Fruit fly (Drosophila melanogaster) whole organism, embryonic: ENCODE measurements around the gene CG33120.
A peak's percentile ranks its signal among the peaks of the same experiment; 100 is the strongest.

ENCODE experiments used
- CG12071 ChIP-seq: fragments of 200-800 bp; sonication (Bioruptor generic); optimal IDR thresholded peaks from 3 replicates; lab custom pipeline; 2018; ENCODE audit warnings: missing biosample characterization, mild to moderate bottlenecking, missing genetic modification characterization
- CG12155 ChIP-seq: fragments of 200-800 bp; sonication (Bioruptor generic); optimal IDR thresholded peaks from 3 replicates; lab custom pipeline; 2016; ENCODE audit warnings: missing biosample characterization, missing genetic modification characterization
- CG15479 ChIP-seq: fragments of 200-800 bp; sonication (Bioruptor generic); optimal IDR thresholded peaks from 3 replicates; lab custom pipeline; 2019; ENCODE audit warnings: missing biosample characterization, mild to moderate bottlenecking, missing genetic modification characterization, moderate library complexity
- CG1602 ChIP-seq: fragments of 200-800 bp; sonication (Bioruptor generic); optimal IDR thresholded peaks from 3 replicates; lab custom pipeline; 2016; ENCODE audit warnings: missing biosample characterization, missing genetic modification characterization
- CG17359 ChIP-seq: fragments of 200-800 bp; sonication (Bioruptor generic); optimal IDR thresholded peaks from 3 replicates; lab custom pipeline; 2018; ENCODE audit warnings: missing biosample characterization, mild to moderate bottlenecking, missing genetic modification characterization, moderate library complexity
- CG18599 ChIP-seq: fragments of 200-800 bp; sonication (Bioruptor generic); optimal IDR thresholded peaks from 3 replicates; lab custom pipeline; 2017; ENCODE audit warnings: missing biosample characterization, missing genetic modification characterization, mild to moderate bottlenecking, moderate library complexity, missing genetic modification reagents
- CG30403 ChIP-seq: fragments of 200-800 bp; sonication (Bioruptor generic); optimal IDR thresholded peaks from 3 replicates; lab custom pipeline; 2016; ENCODE audit warnings: missing biosample characterization, missing genetic modification characterization
- CG31224 ChIP-seq: fragments of 200-800 bp; sonication (Bioruptor generic); IDR thresholded peaks from 2 replicates; pipeline ENCODE4 v1.3.6; 2022; ENCODE audit warnings: missing biosample characterization, missing genetic modification characterization
- CG4360 ChIP-seq: fragments of 200-800 bp; sonication (Bioruptor generic); IDR thresholded peaks from 2 replicates; pipeline ENCODE4 v1.3.6; 2022; ENCODE audit warnings: missing biosample characterization, missing genetic modification characterization
- CG6654 ChIP-seq: fragments of 200-800 bp; sonication (Bioruptor generic); optimal IDR thresholded peaks from 2 replicates; lab custom pipeline; 2017; ENCODE audit warnings: missing biosample characterization, mild to moderate bottlenecking, missing genetic modification characterization
- CG7839 ChIP-seq: fragments of 200-800 bp; sonication (Bioruptor generic); optimal IDR thresholded peaks from 3 replicates; lab custom pipeline; 2018; ENCODE audit warnings: missing biosample characterization, mild to moderate bottlenecking, missing genetic modification characterization, moderate library complexity
- CG8388 ChIP-seq: fragments of 200-800 bp; sonication (Bioruptor generic); optimal IDR thresholded peaks from 2 replicates; lab custom pipeline; 2019; ENCODE audit warnings: missing biosample characterization, mild to moderate bottlenecking, missing genetic modification characterization, moderate library complexity
- CTCF ChIP-seq: fragments of 200-800 bp; sonication (Bioruptor generic); optimal IDR thresholded peaks from 2 replicates; lab custom pipeline; 2017; ENCODE audit warnings: missing biosample characterization, mild to moderate bottlenecking, missing genetic modification characterization, moderate library complexity
- Dfd ChIP-seq, 2 experiments: fragments of >200 bp; optimal IDR thresholded peaks; 2 replicates each; lab custom pipeline; 2017; ENCODE audit warnings: missing biosample characterization in 2 of 2, missing genetic modification characterization in 2 of 2
- Dip2 ChIP-seq: fragments of 200-800 bp; sonication (Bioruptor generic); IDR thresholded peaks from 2 replicates; pipeline ENCODE4 v1.3.6; 2022; ENCODE audit warnings: missing biosample characterization, missing genetic modification characterization
- Elba2 ChIP-seq: fragments of 200-800 bp; sonication (Bioruptor generic); optimal IDR thresholded peaks from 3 replicates; lab custom pipeline; 2016; ENCODE audit warnings: missing biosample characterization, missing genetic modification characterization
- Ets97D ChIP-seq: fragments of 200-800 bp; sonication (Bioruptor generic); optimal IDR thresholded peaks from 3 replicates; lab custom pipeline; 2016; ENCODE audit warnings: missing biosample characterization, missing genetic modification characterization
- Mes4 ChIP-seq: fragments of 200-800 bp; sonication (Bioruptor generic); optimal IDR thresholded peaks from 2 replicates; lab custom pipeline; 2016; ENCODE audit warnings: missing biosample characterization, missing genetic modification characterization
- Nf-YB ChIP-seq: fragments of 200-800 bp; sonication (Bioruptor generic); optimal IDR thresholded peaks from 3 replicates; lab custom pipeline; 2019; ENCODE audit warnings: missing biosample characterization, mild to moderate bottlenecking, missing genetic modification characterization, moderate library complexity
- Nf-YC ChIP-seq: fragments of 200-800 bp; optimal IDR thresholded peaks from 3 replicates; lab custom pipeline; 2019; ENCODE audit warnings: missing biosample characterization, mild to moderate bottlenecking, missing genetic modification characterization, moderate library complexity
- Six4 ChIP-seq: fragments of 200-800 bp; sonication (Bioruptor generic); optimal IDR thresholded peaks from 2 replicates; lab custom pipeline; 2016; ENCODE audit warnings: missing biosample characterization, missing genetic modification characterization
- Stat92E ChIP-seq, 3 experiments: fragments of >200 bp in 2 of 3; fragments of 200-800 bp in 1 of 3; sonication (Bioruptor generic) in 1 of 3; optimal IDR thresholded peaks; 2 replicates each; lab custom pipeline; 2017 to 2019; ENCODE audit warnings: missing biosample characterization in 3 of 3, missing genetic modification characterization in 3 of 3, mild to moderate bottlenecking in 1 of 3, moderate library complexity in 1 of 3
- aop ChIP-seq: fragments of 200-800 bp; sonication (Bioruptor generic); IDR thresholded peaks from 2 replicates; pipeline ENCODE4 v1.3.6; 2022; ENCODE audit warnings: missing biosample characterization, missing genetic modification characterization
- bcd ChIP-seq: fragments of 200-800 bp; sonication (Bioruptor generic); optimal IDR thresholded peaks from 2 replicates; lab custom pipeline; 2017; ENCODE audit warnings: missing biosample characterization, mild to moderate bottlenecking, missing genetic modification characterization
- nau ChIP-seq: fragments of 200-800 bp; sonication (Bioruptor generic); optimal IDR thresholded peaks from 3 replicates; lab custom pipeline; 2017; ENCODE audit warnings: missing biosample characterization, mild to moderate bottlenecking, missing genetic modification characterization, missing genetic modification reagents
- pros ChIP-seq: fragments of 200-800 bp; sonication (Bioruptor generic); optimal IDR thresholded peaks from 3 replicates; lab custom pipeline; 2019; ENCODE audit warnings: missing biosample characterization, mild to moderate bottlenecking, missing genetic modification characterization, moderate library complexity
- vvl ChIP-seq: fragments of 200-800 bp; sonication (Bioruptor generic); IDR thresholded peaks from 2 replicates; pipeline ENCODE4 v1.3.6; 2022; ENCODE audit warnings: missing biosample characterization, missing genetic modification characterization

The CG33120 gene

dm6 chr2L:18795917-18796402 lies 48.4 kb downstream of the CG33120 start (continued):
- TF ChIP-seq vvl (GFP tag; lab: Robert Waterston, UW) (0 out of 2 replicates have a peak, but pooled peaks have one; percentile 24), CG4360 (GFP tag; lab: Robert Waterston, UW) (peak; percentile 60), Dip2 (GFP tag; lab: Robert Waterston, UW) (no peak), Elba2 (GFP tag; lab: Kevin White, UChicago) (no peak), CG7839 (tag; lab: Kevin White, UChicago) (no peak)

dm6 chr2L:18793243-18793642 lies 51.1 kb downstream of the CG33120 start:
- TF ChIP-seq aop (GFP tag; lab: Robert Waterston, UW) = no peak
- TF ChIP-seq CG12071 (GFP tag; lab: Kevin White, UChicago) = no peak
- TF ChIP-seq Nf-YB (GFP tag; lab: Kevin White, UChicago) = peak; percentile 85
- no peak for TF ChIP-seq nau (GFP tag; lab: Kevin White, UChicago)
- TF ChIP-seq CG31224 = no peak
- no peak for TF ChIP-seq CG12155 (GFP tag; lab: Kevin White, UChicago)
- peak; percentile 58 for TF ChIP-seq Nf-YC (tag; lab: Kevin White, UChicago)
- TF ChIP-seq CG1602 = no peak

dm6 chr2L:18792806-18793205 lies 51.6 kb downstream of the CG33120 start, which contains the start of gene ham:
ham (minus strand) TSS chr2L:18792906.
- no peak for TF ChIP-seq Six4 (GFP tag; lab: Kevin White, UChicago)
- TF ChIP-seq Dfd (GFP tag; optimal IDR thresholded peaks at IDR 0.05; lab: Kevin White, UChicago) = no peak
- no peak for TF ChIP-seq CG30403
- no peak for TF ChIP-seq Stat92E (GFP tag; optimal IDR thresholded peaks at IDR 0.05; lab: Kevin White, UChicago)
- no peak for TF ChIP-seq CG17359
- TF ChIP-seq CTCF (GFP tag; lab: Kevin White, UChicago) = no peak
- TF ChIP-seq CG6654 (GFP tag; lab: Kevin White, UChicago) = no peak
- no peak for TF ChIP-seq CG18599 (GFP tag; lab: Kevin White, UChicago)
- TF ChIP-seq bcd (GFP tag; lab: Kevin White, UChicago) = no peak
- TF ChIP-seq Ets97D (GFP tag; lab: Kevin White, UChicago) = no peak
- no peak for TF ChIP-seq Mes4 (GFP tag; lab: Kevin White, UChicago)
- TF ChIP-seq pros (GFP tag; lab: Kevin White, UChicago) = no peak
- no peak for TF ChIP-seq CG15479 (GFP tag; lab: Kevin White, UChicago)
- TF ChIP-seq CG8388 = no peak
